Worm (Caenorhabditis elegans): ENCODE data around the gene del-7.
A peak's percentile ranks its signal among the peaks of the same experiment; 100 is the strongest.

del-7 gene

ce11 chrIV:7775725-7776124 lies 15.5 kb downstream of the del-7 start, which contains the start of gene swd-2.1:
TSS of gene swd-2.1 (plus strand) at chrIV:7776025.
- TF ChIP-seq skn-1 (tag; optimal IDR thresholded peaks at IDR 0.05) = no peak

ce11 chrIV:7778865-7779264 lies 18.6 kb downstream of the del-7 start, which contains the start of gene rpap-3:
TSS of gene rpap-3 (minus strand) at chrIV:7778965.
- TF ChIP-seq crh-2 (tag; optimal IDR thresholded peaks at IDR 0.05) (no peak), unc-39 (tag; optimal IDR thresholded peaks at IDR 0.05) (no peak)

ce11 chrIV:7782292-7782691 lies 22.1 kb downstream of the del-7 start, which contains the start of gene sec-10:
TSS of gene sec-10 (minus strand) at chrIV:7782499.
- TF ChIP-seq peb-1 (tag; optimal IDR thresholded peaks at IDR 0.05) = no peak
- peak; percentile 17 for TF ChIP-seq fos-1 (tag; optimal IDR thresholded peaks at IDR 0.05)

ce11 chrIV:7783801-7784411 lies 23.7 kb downstream of the del-7 start, which contains the start of gene tag-321:
TSS of gene tag-321 (minus strand) at chrIV:7783851.
- TF ChIP-seq sma-9 (GFP tag; optimal IDR thresholded peaks at IDR 0.05) = peak; percentile 18
- TF ChIP-seq sma-9 (tag; optimal IDR thresholded peaks at IDR 0.05) = no peak
- TF ChIP-seq ama-1 (optimal IDR thresholded peaks at IDR 0.05) = no peak
- TF ChIP-seq elt-1 (tag; optimal IDR thresholded peaks at IDR 0.05) = no peak
- TF ChIP-seq ztf-4 (tag; optimal IDR thresholded peaks at IDR 0.05) = no peak
- no peak for TF ChIP-seq nhr-237 (tag; optimal IDR thresholded peaks at IDR 0.05)
- TF ChIP-seq gmeb-1 (tag; optimal IDR thresholded peaks at IDR 0.05) = no peak
- TF ChIP-seq fos-1 (tag; optimal IDR thresholded peaks at IDR 0.05) = peak; percentile 26
- TF ChIP-seq dmd-4 (tag; optimal IDR thresholded peaks at IDR 0.05) = no peak
- TF ChIP-seq nhr-77 (tag; optimal IDR thresholded peaks at IDR 0.05) = no peak

- no peak for TF ChIP-seq ztf-11 (tag; optimal IDR thresholded peaks at IDR 0.05)
- no peak for TF ChIP-seq unc-39 (tag; optimal IDR thresholded peaks at IDR 0.05)
- peak; percentile 47 for TF ChIP-seq nhr-6 (tag; optimal IDR thresholded peaks at IDR 0.05)
- TF ChIP-seq nhr-10 (tag; optimal IDR thresholded peaks at IDR 0.05) = no peak
- no peak for TF ChIP-seq nhr-237 (tag; optimal IDR thresholded peaks at IDR 0.05)
- no peak for TF ChIP-seq ZK546.5 (tag; optimal IDR thresholded peaks at IDR 0.05)
- no peak for TF ChIP-seq nhr-11 (tag; optimal IDR thresholded peaks at IDR 0.05)
- no peak for TF ChIP-seq Y55F3AM.14 (GFP tag; optimal IDR thresholded peaks at IDR 0.05)
- no peak for TF ChIP-seq elt-1 (tag; optimal IDR thresholded peaks at IDR 0.05)
- peak; percentile 73 for TF ChIP-seq sma-9 (GFP tag; optimal IDR thresholded peaks at IDR 0.05)
- no peak for TF ChIP-seq sma-9 (tag; optimal IDR thresholded peaks at IDR 0.05)
- no peak for TF ChIP-seq nhr-23 (tag; optimal IDR thresholded peaks at IDR 0.05)
- TF ChIP-seq mab-5 (tag; optimal IDR thresholded peaks at IDR 0.05) = no peak
- no peak for TF ChIP-seq egl-27 (tag; optimal IDR thresholded peaks at IDR 0.05)
- TF ChIP-seq snpc-4 (tag; optimal IDR thresholded peaks at IDR 0.05) = no peak
- TF ChIP-seq ztf-1 (GFP tag; conservative IDR thresholded peaks at IDR 0.05) = no peak
- TF ChIP-seq lin-39 (tag; optimal IDR thresholded peaks at IDR 0.05) = no peak
- peak; percentile 61 for TF ChIP-seq gmeb-1 (tag; optimal IDR thresholded peaks at IDR 0.05)
- peak; percentile 56 for TF ChIP-seq nhr-21 (tag; optimal IDR thresholded peaks at IDR 0.05)
- TF ChIP-seq ztf-4 (tag; optimal IDR thresholded peaks at IDR 0.05) = peak; percentile 64
- TF ChIP-seq F13H6.1 (tag; optimal IDR thresholded peaks at IDR 0.05) = peak; percentile 74
- no peak for TF ChIP-seq aly-2 (tag; optimal IDR thresholded peaks at IDR 0.05)
- TF ChIP-seq blmp-1 (tag; optimal IDR thresholded peaks at IDR 0.05; ENCODE audit: insufficient read depth) = peak; percentile 17
- TF ChIP-seq nhr-77 (tag; optimal IDR thresholded peaks at IDR 0.05) = peak; percentile 12
- TF ChIP-seq unc-62 (GFP tag; optimal IDR thresholded peaks at IDR 0.05) = no peak
- TF ChIP-seq fos-1 (tag; optimal IDR thresholded peaks at IDR 0.05) = peak; percentile 48
- TF ChIP-seq ama-1 (optimal IDR thresholded peaks at IDR 0.05) = no peak
- TF ChIP-seq sma-3 (GFP tag; optimal IDR thresholded peaks at IDR 0.05) = peak; percentile 69
- peak; percentile 38 for TF ChIP-seq nhr-129 (tag; optimal IDR thresholded peaks at IDR 0.05)
- TF ChIP-seq R02D3.7 (tag; optimal IDR thresholded peaks at IDR 0.05) = no peak
- TF ChIP-seq C34F6.9 (tag; optimal IDR thresholded peaks at IDR 0.05) = peak; percentile 72
- TF ChIP-seq ceh-82 (tag; optimal IDR thresholded peaks at IDR 0.05) = no peak
- no peak for TF ChIP-seq lin-11 (tag; optimal IDR thresholded peaks at IDR 0.05)
- peak; percentile 43 for TF ChIP-seq lin-13 (GFP tag; optimal IDR thresholded peaks at IDR 0.05)
- TF ChIP-seq zag-1 (tag; optimal IDR thresholded peaks at IDR 0.05) = no peak
- no peak for TF ChIP-seq peb-1 (tag; optimal IDR thresholded peaks at IDR 0.05)
- TF ChIP-seq sem-4 (tag; optimal IDR thresholded peaks at IDR 0.05) = peak; percentile 54
- TF ChIP-seq mdl-1 (tag; optimal IDR thresholded peaks at IDR 0.05) = no peak
- TF ChIP-seq skn-1 (tag; optimal IDR thresholded peaks at IDR 0.05) = no peak
- TF ChIP-seq elt-3 (tag; optimal IDR thresholded peaks at IDR 0.05) = no peak
- TF ChIP-seq ceh-16 (tag; optimal IDR thresholded peaks at IDR 0.05) = no peak
- peak; percentile 77 for TF ChIP-seq unc-55 (GFP tag; optimal IDR thresholded peaks at IDR 0.05)
Observed at ce11 chrIV:7785506-7786065, 25.4 kb downstream of the del-7 start, which contains the start of gene tag-322. TSS of gene tag-322 (minus strand) at chrIV:7785556.

Measured in whole organism, L2 larva.